Worm (Caenorhabditis elegans) whole organism, L2 larva: ENCODE results near the gene tmem-145.

Source experiments
- C34F6.9 ChIP-seq: fragments of 150-350 bp; optimal IDR thresholded peaks from 2 replicates; lab custom pipeline; 2014; ENCODE audit warnings: missing biosample characterization, missing genetic modification characterization
- R02D3.7 ChIP-seq: fragments of 150-350 bp; optimal IDR thresholded peaks from 2 replicates; lab custom pipeline; 2014; ENCODE audit warnings: missing biosample characterization, missing genetic modification characterization
- Y55F3AM.14 ChIP-seq: fragments of 200-800 bp; sonication (Bioruptor generic); optimal IDR thresholded peaks from 2 replicates; lab custom pipeline; 2018; ENCODE audit warnings: mild to moderate bottlenecking, missing genetic modification characterization, missing compliant biosample characterization
- ZK546.5 ChIP-seq: sonication (generic microtip); optimal IDR thresholded peaks from 2 replicates; lab custom pipeline; 2017; ENCODE audit warnings: missing biosample characterization, missing genetic modification characterization
- aly-2 ChIP-seq: fragments of 150-350 bp; optimal IDR thresholded peaks from 2 replicates; lab custom pipeline; 2014; ENCODE audit warnings: missing biosample characterization, missing genetic modification characterization
- ama-1 ChIP-seq: fragments of 150-350 bp; optimal IDR thresholded peaks from 2 replicates; lab custom pipeline; 2018; ENCODE audit warnings: inconsistent platforms
- blmp-1 ChIP-seq: sonication (generic microtip); optimal IDR thresholded peaks from 2 replicates; lab custom pipeline; 2017; ENCODE audit warnings: missing genetic modification characterization, mild to moderate bottlenecking, missing compliant biosample characterization, antibody characterized with exemption, moderate library complexity; ENCODE audit not compliant: insufficient read depth
- ceh-16 ChIP-seq: fragments of 150-350 bp; optimal IDR thresholded peaks from 2 replicates; lab custom pipeline; 2014; ENCODE audit warnings: missing biosample characterization, missing genetic modification characterization
- ceh-82 ChIP-seq: fragments of 150-350 bp; optimal IDR thresholded peaks from 2 replicates; lab custom pipeline; 2014; ENCODE audit warnings: missing biosample characterization, missing genetic modification characterization
- crh-2 ChIP-seq: sonication (generic microtip); optimal IDR thresholded peaks from 2 replicates; lab custom pipeline; 2017; ENCODE audit warnings: missing biosample characterization, missing genetic modification characterization
- fos-1 ChIP-seq: fragments of 150-350 bp; optimal IDR thresholded peaks from 2 replicates; lab custom pipeline; 2014; ENCODE audit warnings: missing biosample characterization, missing genetic modification characterization
- lin-11 ChIP-seq: fragments of 150-350 bp; sonication (generic microtip); optimal IDR thresholded peaks from 2 replicates; lab custom pipeline; 2014; ENCODE audit warnings: missing biosample characterization, missing genetic modification characterization, inconsistent platforms, mixed read lengths
- lin-39 ChIP-seq: fragments of 150-350 bp; optimal IDR thresholded peaks from 2 replicates; lab custom pipeline; 2014; ENCODE audit warnings: missing biosample characterization, missing genetic modification reagents, missing genetic modification characterization
- lsy-2 ChIP-seq, 2 experiments: fragments of 150-350 bp in 1 of 2; sonication (generic microtip) in 1 of 2; optimal IDR thresholded peaks; 2 replicates each; lab custom pipeline; 2014 to 2017; ENCODE audit warnings: missing biosample characterization in 2 of 2, missing genetic modification characterization in 2 of 2
- mab-5 ChIP-seq: fragments of 150-350 bp; optimal IDR thresholded peaks from 2 replicates; lab custom pipeline; 2014; ENCODE audit warnings: missing biosample characterization, missing genetic modification characterization
- mdl-1 ChIP-seq, 2 experiments: fragments of 150-350 bp in 1 of 2; sonication (generic microtip) in 1 of 2; optimal IDR thresholded peaks; 2 replicates each; lab custom pipeline; 2017; ENCODE audit warnings: missing biosample characterization in 2 of 2, missing genetic modification characterization in 2 of 2
- nhr-10 ChIP-seq: sonication (generic microtip); optimal IDR thresholded peaks from 2 replicates; lab custom pipeline; 2017; ENCODE audit warnings: missing biosample characterization, missing genetic modification characterization
- nhr-11 ChIP-seq: fragments of 150-350 bp; optimal IDR thresholded peaks from 2 replicates; lab custom pipeline; 2014; ENCODE audit warnings: missing biosample characterization, missing genetic modification characterization
- nhr-21 ChIP-seq: fragments of 150-350 bp; optimal IDR thresholded peaks from 2 replicates; lab custom pipeline; 2014; ENCODE audit warnings: missing biosample characterization, missing genetic modification characterization
- nhr-25 ChIP-seq: fragments of 150-350 bp; sonication (generic microtip); optimal IDR thresholded peaks from 3 replicates; lab custom pipeline; 2014; ENCODE audit warnings: missing biosample characterization, missing genetic modification characterization
- nhr-6 ChIP-seq: fragments of 150-350 bp; optimal IDR thresholded peaks from 2 replicates; lab custom pipeline; 2014; ENCODE audit warnings: missing biosample characterization, missing genetic modification characterization
- peb-1 ChIP-seq: fragments of 150-350 bp; optimal IDR thresholded peaks from 2 replicates; lab custom pipeline; 2014; ENCODE audit warnings: missing biosample characterization, missing genetic modification characterization
- sem-4 ChIP-seq: fragments of 150-350 bp; optimal IDR thresholded peaks from 2 replicates; lab custom pipeline; 2014; ENCODE audit warnings: missing biosample characterization, missing genetic modification reagents, missing genetic modification characterization
- skn-1 ChIP-seq: sonication (generic microtip); optimal IDR thresholded peaks from 2 replicates; lab custom pipeline; 2017; ENCODE audit warnings: missing biosample characterization, missing genetic modification characterization
- sma-3 ChIP-seq: sonication (generic microtip); optimal IDR thresholded peaks from 2 replicates; lab custom pipeline; 2016; ENCODE audit warnings: missing genetic modification reagents, missing genetic modification characterization, missing compliant biosample characterization
- snpc-4 ChIP-seq: fragments of 150-350 bp; optimal IDR thresholded peaks from 2 replicates; lab custom pipeline; 2014; ENCODE audit warnings: missing biosample characterization, missing genetic modification characterization
- unc-39 ChIP-seq: fragments of 150-350 bp; optimal IDR thresholded peaks from 2 replicates; lab custom pipeline; 2014; ENCODE audit warnings: missing biosample characterization, missing genetic modification characterization
- unc-55 ChIP-seq: fragments of 150-350 bp; sonication (generic microtip); optimal IDR thresholded peaks from 3 replicates; lab custom pipeline; 2014; ENCODE audit warnings: missing biosample characterization, missing genetic modification reagents, missing genetic modification characterization
- unc-62 ChIP-seq: fragments of 150-350 bp; optimal IDR thresholded peaks from 2 replicates; lab custom pipeline; 2014; ENCODE audit warnings: missing biosample characterization, missing genetic modification reagents, missing genetic modification characterization
- ztf-1 ChIP-seq: fragments of 200-800 bp; sonication (Bioruptor generic); conservative IDR thresholded peaks from 2 replicates; pipeline ENCODE4 v1.3.6; 2022; ENCODE audit warnings: missing genetic modification characterization, missing compliant biosample characterization
- ztf-11 ChIP-seq: sonication (generic microtip); optimal IDR thresholded peaks from 2 replicates; lab custom pipeline; 2017; ENCODE audit warnings: missing biosample characterization, missing genetic modification characterization
- ztf-4 ChIP-seq: fragments of 150-350 bp; optimal IDR thresholded peaks from 2 replicates; lab custom pipeline; 2014; ENCODE audit warnings: missing biosample characterization, missing genetic modification characterization

The tmem-145 gene

ce11 chrX:12073764-12074163 is at the start of gene tmem-145:
Gene tmem-145 (minus strand): TSS chrX:12073864.
- no peak for TF ChIP-seq peb-1
- no peak for TF ChIP-seq ceh-16 (tag; lab: Kevin White, UChicago)
- TF ChIP-seq nhr-25 (tag; lab: Kevin White, UChicago), result no peak
- no peak for TF ChIP-seq Y55F3AM.14 (GFP tag; lab: Kevin White, UChicago)
- no peak for TF ChIP-seq blmp-1
- TF ChIP-seq sem-4 (tag; lab: Kevin White, UChicago), result no peak
- no peak for TF ChIP-seq sma-3 (GFP tag; lab: Kevin White, UChicago)
- no peak for TF ChIP-seq mdl-1 (tag; optimal IDR thresholded peaks at IDR 0.05; lab: Kevin White, UChicago)
- no peak for TF ChIP-seq lin-39
- no peak for TF ChIP-seq nhr-21 (tag; lab: Kevin White, UChicago)
- no peak for TF ChIP-seq unc-39 (tag; lab: Kevin White, UChicago)
- TF ChIP-seq aly-2 (tag; lab: Kevin White, UChicago), result no peak
- TF ChIP-seq unc-55 (GFP tag; lab: Kevin White, UChicago), result no peak
- no peak for TF ChIP-seq unc-62 (GFP tag; lab: Kevin White, UChicago)

ce11 chrX:12123152-12123551 is 49.5 kb upstream of the tmem-145 start, which contains the start of gene T01H10.11:
Gene T01H10.11 (plus strand): TSS chrX:12123452.
- TF ChIP-seq nhr-10 (tag; lab: Kevin White, UChicago), result no peak
- no peak for TF ChIP-seq nhr-21 (tag; lab: Kevin White, UChicago)
- no peak for TF ChIP-seq nhr-25 (tag; lab: Kevin White, UChicago)
- TF ChIP-seq aly-2 (tag; lab: Kevin White, UChicago), result no peak
- no peak for TF ChIP-seq R02D3.7 (tag; lab: Kevin White, UChicago)
- no peak for TF ChIP-seq skn-1 (tag; lab: Kevin White, UChicago)
- no peak for TF ChIP-seq mdl-1 (tag; optimal IDR thresholded peaks at IDR 0.05; lab: Kevin White, UChicago)
- no peak for TF ChIP-seq crh-2 (tag; lab: Kevin White, UChicago)
- no peak for TF ChIP-seq lsy-2 (tag; optimal IDR thresholded peaks at IDR 0.05; lab: Kevin White, UChicago)
- TF ChIP-seq blmp-1, result no peak
- TF ChIP-seq lin-39, result no peak
- no peak for TF ChIP-seq sma-3 (GFP tag; lab: Kevin White, UChicago)
- TF ChIP-seq snpc-4 (tag; lab: Kevin White, UChicago), result no peak
- no peak for TF ChIP-seq ztf-4 (tag; lab: Kevin White, UChicago)
- no peak for TF ChIP-seq ztf-11 (tag; lab: Kevin White, UChicago)
- no peak for TF ChIP-seq lin-11 (tag; lab: Kevin White, UChicago)

- TF ChIP-seq nhr-10 (tag; lab: Kevin White, UChicago), result no peak
These were observed 47.6 kb upstream of the tmem-145 start, which contains the start of gene lgc-17 for ce11 chrX:12121285-12121684. Gene lgc-17 (plus strand): TSS chrX:12121585.

ce11 chrX:12118340-12118739 is 44.7 kb upstream of the tmem-145 start, which contains the start of gene lgc-16:
Gene lgc-16 (plus strand): TSS chrX:12118640.
- no peak for TF ChIP-seq ama-1 (lab: Kevin White, UChicago)
- no peak for TF ChIP-seq sma-3 (GFP tag; lab: Kevin White, UChicago)
- no peak for TF ChIP-seq nhr-11
- TF ChIP-seq lin-39, result no peak
- no peak for TF ChIP-seq ZK546.5
- TF ChIP-seq mab-5, result no peak
- TF ChIP-seq ceh-16 (tag; lab: Kevin White, UChicago), result no peak
- no peak for TF ChIP-seq aly-2 (tag; lab: Kevin White, UChicago)
- TF ChIP-seq nhr-6 (tag; lab: Kevin White, UChicago), result no peak
- TF ChIP-seq ztf-1, result no peak

ce11 chrX:12114024-12114423 is 40.4 kb upstream of the tmem-145 start, which contains the start of gene lgc-15:
Gene lgc-15 (plus strand): TSS chrX:12114324.
- TF ChIP-seq blmp-1, result no peak

- no peak for TF ChIP-seq fos-1 (tag; lab: Kevin White, UChicago)
- TF ChIP-seq ceh-82, result no peak
- no peak for TF ChIP-seq C34F6.9 (tag; lab: Kevin White, UChicago)
- TF ChIP-seq crh-2 (tag; lab: Kevin White, UChicago), result no peak
- no peak for TF ChIP-seq R02D3.7 (tag; lab: Kevin White, UChicago)
- TF ChIP-seq nhr-21 (tag; lab: Kevin White, UChicago), result no peak
- TF ChIP-seq sem-4 (tag; lab: Kevin White, UChicago), result no peak
These were observed 37.5 kb upstream of the tmem-145 start, which contains the start of gene lgc-14 for ce11 chrX:12111213-12111612. Gene lgc-14 (plus strand): TSS chrX:12111513.
